Fruit fly (Drosophila melanogaster): ENCODE data around the gene CG11267.

The CG11267 gene

DNA sequence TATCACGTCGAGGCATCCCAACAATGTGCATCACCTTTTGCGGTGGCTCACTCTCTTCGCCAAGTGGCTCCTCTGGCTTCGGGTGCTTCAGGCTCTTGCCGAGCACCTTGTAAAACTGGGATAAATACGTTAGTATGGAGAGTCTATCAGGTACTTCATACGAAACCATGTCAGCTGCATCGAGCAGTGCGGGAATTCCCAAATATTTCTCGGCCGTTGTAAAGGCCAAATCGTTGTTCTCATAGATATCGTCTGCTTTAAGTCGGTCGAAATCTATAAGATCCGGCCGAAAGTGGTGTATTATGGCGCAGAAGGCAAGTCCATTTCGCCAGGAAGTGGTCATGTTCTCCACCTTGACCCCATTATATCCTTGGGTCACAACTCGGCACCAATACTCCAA lies 1.2 kb upstream of the CG11267 start:
- TF ChIP-seq tj (GFP tag; optimal IDR thresholded peaks at IDR 0.05) (no peak), CG14711 (tag; optimal IDR thresholded peaks at IDR 0.05) (no peak), CG1620 (GFP tag; optimal IDR thresholded peaks at IDR 0.05) (no peak), CG11617 (GFP tag; optimal IDR thresholded peaks at IDR 0.05) (no peak), CG12768 (GFP tag; optimal IDR thresholded peaks at IDR 0.05) (no peak), Hr96 (GFP tag; optimal IDR thresholded peaks at IDR 0.05) (no peak), cnc (optimal IDR thresholded peaks at IDR 0.05) (no peak), cic (GFP tag; optimal IDR thresholded peaks at IDR 0.05) (no peak)

DNA sequence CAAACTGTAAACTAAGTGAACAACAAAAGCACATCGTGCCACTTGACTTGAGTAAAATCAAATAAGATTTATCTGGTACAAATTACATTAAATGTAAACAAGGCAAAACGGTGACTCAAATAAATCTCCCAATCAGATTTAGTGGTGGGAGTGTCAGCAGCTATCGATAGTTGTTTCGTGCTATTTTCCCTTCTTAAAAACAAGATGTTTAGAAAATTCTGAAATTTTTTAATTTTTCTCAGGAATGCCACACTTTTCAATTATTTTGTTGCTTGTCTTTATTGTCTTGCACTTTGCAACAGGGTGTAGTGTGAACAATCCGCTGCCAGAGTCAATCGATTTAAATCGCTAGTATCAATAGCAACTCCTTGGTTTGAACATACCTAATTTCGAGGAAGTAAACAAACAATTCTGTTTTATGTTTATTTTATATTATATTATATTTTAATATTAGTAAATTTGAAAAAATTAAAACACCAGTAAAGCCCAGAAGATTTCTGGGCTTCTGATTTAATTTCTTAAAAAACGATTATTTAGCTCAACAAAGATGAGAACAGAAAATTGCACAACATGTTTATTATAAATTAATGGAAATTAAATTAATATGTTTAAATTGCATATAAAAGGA lies 541 bp upstream of the CG11267 start, which contains the start of gene MICAL-like:
Gene MICAL-like, minus strand, starts transcription at position 138 of the 628 bp plus-strand sequence.
- TF ChIP-seq CG7045 (GFP tag; optimal IDR thresholded peaks at IDR 0.05) (no peak), kay (GFP tag; ENCODE audit: borderline replicate concordance) (peak; percentile 94), Hr96 (GFP tag; optimal IDR thresholded peaks at IDR 0.05) (peak; percentile 58), toe (GFP tag; optimal IDR thresholded peaks at IDR 0.05) (peak; percentile 53), Crg-1 (GFP tag; optimal IDR thresholded peaks at IDR 0.05) (peak; percentile 24), CG5204 (GFP tag; optimal IDR thresholded peaks at IDR 0.05) (no peak)

DNA sequence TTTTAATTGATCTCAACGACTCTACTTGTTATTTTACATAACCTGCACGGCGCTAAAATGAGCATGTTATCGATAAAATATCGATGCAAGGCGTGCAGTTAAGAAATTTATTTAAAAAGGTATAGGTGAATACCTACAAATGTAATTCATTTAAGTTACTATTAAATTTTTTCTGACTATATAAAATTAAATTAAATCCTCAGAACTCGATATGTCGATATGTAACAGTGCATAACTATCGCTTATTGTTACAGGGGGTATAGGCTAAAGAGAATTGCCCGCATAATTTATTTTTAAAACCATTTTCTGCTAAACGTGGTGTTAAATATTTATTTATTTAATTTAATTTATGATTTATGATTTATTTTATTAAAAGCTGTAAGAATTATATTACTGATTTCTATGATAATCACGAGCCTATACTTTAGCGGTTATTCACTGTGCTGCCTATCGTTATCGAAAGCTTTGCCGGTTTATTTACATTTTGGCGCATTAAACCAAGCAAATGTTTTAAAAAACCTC lies 2.0 kb downstream of the CG11267 start, which contains the start of the genes mRpL20 and Icmt:
Gene mRpL20, minus strand, starts transcription at position 65 of the 522 bp plus-strand sequence.
Gene Icmt, plus strand, starts transcription at position 464 of the 522 bp plus-strand sequence.
- TF ChIP-seq Clk (GFP tag; optimal IDR thresholded peaks at IDR 0.05), result peak; percentile 45
- TF ChIP-seq CG7101 (tag; optimal IDR thresholded peaks at IDR 0.05), result peak; percentile 98
- peak; percentile 95 for TF ChIP-seq bab1 (GFP tag; optimal IDR thresholded peaks at IDR 0.05)
- TF ChIP-seq kay (GFP tag; ENCODE audit: borderline replicate concordance), result peak; percentile 94
- no peak for TF ChIP-seq cnc (optimal IDR thresholded peaks at IDR 0.05)
- TF ChIP-seq pad (GFP tag; optimal IDR thresholded peaks at IDR 0.05), result peak; percentile 62
- peak; percentile 85 for TF ChIP-seq CG7045 (GFP tag; optimal IDR thresholded peaks at IDR 0.05)
- peak; percentile 83 for TF ChIP-seq toe (GFP tag; optimal IDR thresholded peaks at IDR 0.05)
- peak; percentile 54 for TF ChIP-seq Crg-1 (GFP tag; optimal IDR thresholded peaks at IDR 0.05)
- TF ChIP-seq tj (GFP tag; optimal IDR thresholded peaks at IDR 0.05), result peak; percentile 70
- TF ChIP-seq ovo (GFP tag; optimal IDR thresholded peaks at IDR 0.05), result peak; percentile 73
- peak; percentile 91 for TF ChIP-seq CG11617 (GFP tag; optimal IDR thresholded peaks at IDR 0.05)
- TF ChIP-seq CG14711 (tag; optimal IDR thresholded peaks at IDR 0.05), result peak; percentile 87
- peak; percentile 81 for TF ChIP-seq Mnt (GFP tag; optimal IDR thresholded peaks at IDR 0.05)
- TF ChIP-seq cic (GFP tag; optimal IDR thresholded peaks at IDR 0.05), result no peak
- TF ChIP-seq CG12768 (GFP tag; optimal IDR thresholded peaks at IDR 0.05), result peak; percentile 72
- TF ChIP-seq Hr96 (GFP tag; optimal IDR thresholded peaks at IDR 0.05), result peak; percentile 55
- peak; percentile 68 for TF ChIP-seq CG1620 (GFP tag; optimal IDR thresholded peaks at IDR 0.05)
- TF ChIP-seq CG5204 (GFP tag; optimal IDR thresholded peaks at IDR 0.05), result no peak
- TF ChIP-seq CG33017 (tag; optimal IDR thresholded peaks at IDR 0.05), result peak; percentile 98

DNA sequence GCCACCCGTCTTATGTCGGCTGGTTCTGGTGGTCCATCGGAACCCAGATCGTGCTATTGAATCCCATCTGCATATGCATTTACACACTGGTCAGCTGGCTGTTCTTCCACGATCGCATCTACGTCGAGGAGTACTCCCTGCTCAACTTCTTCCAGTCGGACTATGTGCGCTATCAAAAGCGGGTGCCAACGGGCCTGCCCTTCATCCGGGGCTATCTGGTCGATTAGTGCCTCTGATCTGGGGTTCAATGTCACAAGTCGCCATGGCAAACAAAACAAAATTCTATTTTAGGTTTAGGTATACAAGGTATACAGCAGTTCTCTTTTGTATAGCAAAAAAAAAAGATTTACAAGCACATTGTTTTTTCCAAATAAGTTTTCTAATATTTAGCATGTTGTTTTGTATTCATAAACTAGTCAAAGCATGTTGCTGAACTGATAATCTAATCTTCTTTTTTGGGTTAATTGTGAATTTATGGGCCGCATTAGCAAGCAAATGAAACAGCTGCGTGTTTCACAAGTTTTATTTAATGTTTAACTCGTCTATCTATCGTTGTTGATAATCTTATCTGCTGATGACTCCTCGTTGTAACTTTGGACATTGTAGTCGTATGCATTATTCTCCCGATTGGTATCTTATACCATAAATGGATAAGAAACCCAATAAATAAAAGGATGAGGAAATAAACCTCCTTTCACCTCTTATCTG lies 3.6 kb downstream of the CG11267 start:
- peak; percentile 29 for TF ChIP-seq cic (GFP tag; optimal IDR thresholded peaks at IDR 0.05)
- peak; percentile 77 for TF ChIP-seq kay (GFP tag; ENCODE audit: borderline replicate concordance)
- TF ChIP-seq cnc (optimal IDR thresholded peaks at IDR 0.05), result no peak

DNA sequence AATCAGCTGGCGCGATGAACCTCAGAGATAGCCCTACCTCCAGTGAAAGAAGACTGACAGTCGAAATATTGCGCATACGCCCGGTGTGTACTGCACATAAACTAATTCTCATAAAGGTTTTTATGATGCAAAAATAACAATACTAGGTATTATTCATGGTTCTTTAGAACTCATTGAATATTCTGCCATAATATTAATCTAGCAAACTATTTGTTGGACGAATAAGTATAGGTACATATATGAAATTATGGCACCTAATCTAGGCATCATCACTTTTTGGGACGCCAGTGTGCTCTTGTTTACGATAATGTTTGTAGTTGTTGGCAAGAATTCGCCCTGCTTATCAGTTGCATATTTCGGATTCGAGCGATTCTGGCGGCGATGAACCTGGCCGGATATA lies 5.9 kb downstream of the CG11267 start:
- TF ChIP-seq CG7045 (GFP tag; optimal IDR thresholded peaks at IDR 0.05) (peak; percentile 34), Mnt (GFP tag; optimal IDR thresholded peaks at IDR 0.05) (no peak), cnc (optimal IDR thresholded peaks at IDR 0.05) (no peak), toe (GFP tag; optimal IDR thresholded peaks at IDR 0.05) (no peak), Clk (GFP tag; optimal IDR thresholded peaks at IDR 0.05) (no peak), bab1 (GFP tag; optimal IDR thresholded peaks at IDR 0.05) (no peak), CG7101 (tag; optimal IDR thresholded peaks at IDR 0.05) (peak; percentile 57), CG11617 (GFP tag; optimal IDR thresholded peaks at IDR 0.05) (no peak), Crg-1 (GFP tag; optimal IDR thresholded peaks at IDR 0.05) (peak; percentile 1), CG12768 (GFP tag; optimal IDR thresholded peaks at IDR 0.05) (peak; percentile 18), CG33017 (tag; optimal IDR thresholded peaks at IDR 0.05) (peak; percentile 3), CG14711 (tag; optimal IDR thresholded peaks at IDR 0.05) (peak; percentile 27), CG1620 (GFP tag; optimal IDR thresholded peaks at IDR 0.05) (no peak), Hr96 (GFP tag; optimal IDR thresholded peaks at IDR 0.05) (no peak), tj (GFP tag; optimal IDR thresholded peaks at IDR 0.05) (no peak), pad (GFP tag; optimal IDR thresholded peaks at IDR 0.05) (no peak), cic (GFP tag; optimal IDR thresholded peaks at IDR 0.05) (no peak), CG5204 (GFP tag; optimal IDR thresholded peaks at IDR 0.05) (no peak), ovo (GFP tag; optimal IDR thresholded peaks at IDR 0.05) (no peak), kay (GFP tag; ENCODE audit: borderline replicate concordance) (no peak)

DNA sequence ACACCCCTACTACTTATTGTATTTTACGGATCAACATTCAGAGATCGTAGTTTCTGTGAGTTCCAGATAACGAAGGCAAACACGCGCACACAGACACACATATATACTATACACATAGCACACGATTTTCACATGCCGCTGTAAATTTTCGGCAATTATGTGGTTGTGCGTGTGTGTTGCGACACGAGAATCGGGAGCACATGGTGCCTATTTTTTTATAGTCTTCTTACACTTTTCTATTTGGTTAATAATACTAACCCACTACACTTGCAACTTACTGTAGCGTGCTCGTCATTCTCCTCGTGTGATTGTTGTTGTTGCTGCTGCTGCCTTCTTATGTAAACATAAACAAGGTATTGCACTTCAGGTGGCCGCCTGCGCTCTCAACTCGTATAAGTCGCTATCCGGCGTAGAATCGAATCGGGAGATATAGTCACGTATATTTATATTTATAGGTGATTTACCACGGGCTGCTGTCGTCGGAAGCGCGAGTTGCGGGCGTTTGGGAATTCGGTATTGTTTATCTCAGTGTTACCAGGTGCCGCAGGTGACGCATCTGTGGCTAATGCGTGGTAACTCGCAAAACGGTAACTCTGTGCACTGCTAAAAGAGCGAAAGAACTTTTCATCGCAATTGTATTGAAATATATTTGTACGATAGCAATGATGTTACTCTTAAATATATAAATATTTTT lies 6.5 kb downstream of the CG11267 start, which contains the start of gene Adk2:
Gene Adk2, minus strand, starts transcription at position 529 of the 694 bp plus-strand sequence.
- peak; percentile 95 for TF ChIP-seq cic (GFP tag; optimal IDR thresholded peaks at IDR 0.05)
- no peak for TF ChIP-seq ovo (GFP tag; optimal IDR thresholded peaks at IDR 0.05)
- peak; percentile 94 for TF ChIP-seq Mnt (GFP tag; optimal IDR thresholded peaks at IDR 0.05)
- no peak for TF ChIP-seq cnc (optimal IDR thresholded peaks at IDR 0.05)
- peak; percentile 5 for TF ChIP-seq bab1 (GFP tag; optimal IDR thresholded peaks at IDR 0.05)
- peak; percentile 62 for TF ChIP-seq CG14711 (tag; optimal IDR thresholded peaks at IDR 0.05)
